Worm (Caenorhabditis elegans) whole organism, mixed stage, embryonic: ENCODE data around the gene Y71G10AR.4.

Source experiments
- M03D4.4 ChIP-seq: sonication (generic microtip); optimal IDR thresholded peaks from 2 replicates; lab custom pipeline; 2017; ENCODE audit warnings: mild to moderate bottlenecking, missing genetic modification characterization, missing compliant biosample characterization
- bed-3 ChIP-seq: fragments of 200-800 bp; sonication (Bioruptor generic); optimal IDR thresholded peaks from 3 replicates; lab custom pipeline; 2018; ENCODE audit warnings: mild to moderate bottlenecking, missing genetic modification characterization, moderate library complexity, missing compliant biosample characterization
- blmp-1 ChIP-seq: fragments of 150-350 bp; optimal IDR thresholded peaks from 2 replicates; lab custom pipeline; 2014; ENCODE audit warnings: missing biosample characterization, missing genetic modification characterization
- ceh-39 ChIP-seq: fragments of 150-350 bp; optimal IDR thresholded peaks from 2 replicates; lab custom pipeline; 2014; ENCODE audit warnings: missing biosample characterization, missing genetic modification characterization
- ceh-43 ChIP-seq: fragments of 200-800 bp; sonication (Bioruptor generic); optimal IDR thresholded peaks from 2 replicates; lab custom pipeline; 2018; ENCODE audit warnings: mild to moderate bottlenecking, missing genetic modification characterization, moderate library complexity, missing compliant biosample characterization
- ceh-83 ChIP-seq: fragments of 200-800 bp; sonication (Bioruptor generic); optimal IDR thresholded peaks from 2 replicates; lab custom pipeline; 2018; ENCODE audit warnings: mild to moderate bottlenecking, missing genetic modification characterization, missing compliant biosample characterization
- ces-1 ChIP-seq: fragments of 150-350 bp; optimal IDR thresholded peaks from 2 replicates; lab custom pipeline; 2014; ENCODE audit warnings: missing biosample characterization, missing genetic modification reagents, missing genetic modification characterization
- elt-1 ChIP-seq: sonication (generic microtip); optimal IDR thresholded peaks from 2 replicates; lab custom pipeline; 2017; ENCODE audit warnings: missing genetic modification characterization, mild to moderate bottlenecking, missing compliant biosample characterization, antibody characterized with exemption, moderate library complexity, borderline replicate concordance; ENCODE audit not compliant: insufficient read depth
- elt-3 ChIP-seq: fragments of 150-350 bp; optimal IDR thresholded peaks from 2 replicates; lab custom pipeline; 2014; ENCODE audit warnings: missing biosample characterization, missing genetic modification characterization
- flh-1 ChIP-seq: fragments of 200-800 bp; sonication (Bioruptor generic); optimal IDR thresholded peaks from 2 replicates; lab custom pipeline; 2018; ENCODE audit warnings: mild to moderate bottlenecking, missing genetic modification characterization, moderate library complexity, missing compliant biosample characterization
- ham-2 ChIP-seq: fragments of 200-800 bp; sonication (Bioruptor generic); optimal IDR thresholded peaks from 2 replicates; lab custom pipeline; 2018; ENCODE audit warnings: mild to moderate bottlenecking, missing genetic modification characterization, missing compliant biosample characterization
- hlh-1 ChIP-seq: fragments of 150-350 bp; optimal IDR thresholded peaks from 2 replicates; lab custom pipeline; 2014; ENCODE audit warnings: missing biosample characterization, missing genetic modification reagents, missing genetic modification characterization
- lin-13 ChIP-seq: fragments of 150-350 bp; optimal IDR thresholded peaks from 2 replicates; lab custom pipeline; 2014; ENCODE audit warnings: missing biosample characterization, missing genetic modification characterization
- lin-32 ChIP-seq: fragments of 200-800 bp; sonication (Bioruptor generic); optimal IDR thresholded peaks from 2 replicates; lab custom pipeline; 2018; ENCODE audit warnings: mild to moderate bottlenecking, missing genetic modification characterization, missing compliant biosample characterization
- lsy-2 ChIP-seq: fragments of 150-350 bp; optimal IDR thresholded peaks from 2 replicates; lab custom pipeline; 2014; ENCODE audit warnings: missing biosample characterization, missing genetic modification characterization
- mab-5 ChIP-seq: fragments of 150-350 bp; optimal IDR thresholded peaks from 2 replicates; lab custom pipeline; 2014; ENCODE audit warnings: missing biosample characterization, missing genetic modification characterization
- mls-2 ChIP-seq: sonication (generic microtip); optimal IDR thresholded peaks from 2 replicates; lab custom pipeline; 2016; ENCODE audit warnings: mild to moderate bottlenecking, missing genetic modification characterization, moderate library complexity, missing compliant biosample characterization
- nhr-12 ChIP-seq: fragments of 150-350 bp; optimal IDR thresholded peaks from 2 replicates; lab custom pipeline; 2014; ENCODE audit warnings: missing biosample characterization, missing genetic modification characterization
- nhr-2 ChIP-seq: fragments of 150-350 bp; optimal IDR thresholded peaks from 2 replicates; lab custom pipeline; 2014; ENCODE audit warnings: missing biosample characterization, missing genetic modification characterization
- nhr-237 ChIP-seq: fragments of 150-350 bp; optimal IDR thresholded peaks from 2 replicates; lab custom pipeline; 2014; ENCODE audit warnings: missing biosample characterization, missing genetic modification characterization
- nhr-28 ChIP-seq: fragments of 150-350 bp; optimal IDR thresholded peaks from 2 replicates; lab custom pipeline; 2014; ENCODE audit warnings: missing biosample characterization, missing genetic modification characterization
- nhr-76 ChIP-seq: sonication (generic microtip); optimal IDR thresholded peaks from 2 replicates; lab custom pipeline; 2017; ENCODE audit warnings: missing biosample characterization, missing genetic modification characterization
- sem-2 ChIP-seq: fragments of 200-800 bp; sonication (Bioruptor generic); optimal IDR thresholded peaks from 2 replicates; lab custom pipeline; 2018; ENCODE audit warnings: mild to moderate bottlenecking, missing genetic modification characterization, missing compliant biosample characterization
- snpc-4 ChIP-seq: fragments of 150-350 bp; optimal IDR thresholded peaks from 2 replicates; lab custom pipeline; 2014; ENCODE audit warnings: missing biosample characterization, missing genetic modification characterization
- sptf-1 ChIP-seq: sonication (generic microtip); optimal IDR thresholded peaks from 2 replicates; lab custom pipeline; 2017; ENCODE audit warnings: mild to moderate bottlenecking, missing genetic modification characterization, moderate library complexity, missing compliant biosample characterization
- tbx-8 ChIP-seq: fragments of 200-800 bp; sonication (Bioruptor generic); optimal IDR thresholded peaks from 2 replicates; lab custom pipeline; 2018; ENCODE audit warnings: mild to moderate bottlenecking, missing genetic modification characterization, moderate library complexity, missing compliant biosample characterization
- unc-120 ChIP-seq: sonication (generic microtip); optimal IDR thresholded peaks from 2 replicates; lab custom pipeline; 2017; ENCODE audit warnings: missing genetic modification characterization, missing compliant biosample characterization; ENCODE audit not compliant: poor library complexity, severe bottlenecking
- unc-39 ChIP-seq: fragments of 150-350 bp; optimal IDR thresholded peaks from 2 replicates; lab custom pipeline; 2014; ENCODE audit warnings: missing biosample characterization, missing genetic modification characterization
- unc-62 ChIP-seq: fragments of 150-350 bp; optimal IDR thresholded peaks from 2 replicates; lab custom pipeline; 2014; ENCODE audit warnings: missing biosample characterization, missing genetic modification reagents, missing genetic modification characterization
- zip-8 ChIP-seq: fragments of 150-350 bp; optimal IDR thresholded peaks from 2 replicates; lab custom pipeline; 2014; ENCODE audit warnings: missing biosample characterization, missing genetic modification characterization
- ztf-11 ChIP-seq: fragments of 150-350 bp; optimal IDR thresholded peaks from 2 replicates; lab custom pipeline; 2014; ENCODE audit warnings: missing biosample characterization, missing genetic modification characterization

The Y71G10AR.4 gene

ce11 chrIV:2220147-2220546 is 21.3 kb downstream of the Y71G10AR.4 start:
- TF ChIP-seq ces-1 (GFP tag; lab: Kevin White, UChicago) (no peak), ztf-11 (tag; lab: Kevin White, UChicago) (no peak)

DNA sequence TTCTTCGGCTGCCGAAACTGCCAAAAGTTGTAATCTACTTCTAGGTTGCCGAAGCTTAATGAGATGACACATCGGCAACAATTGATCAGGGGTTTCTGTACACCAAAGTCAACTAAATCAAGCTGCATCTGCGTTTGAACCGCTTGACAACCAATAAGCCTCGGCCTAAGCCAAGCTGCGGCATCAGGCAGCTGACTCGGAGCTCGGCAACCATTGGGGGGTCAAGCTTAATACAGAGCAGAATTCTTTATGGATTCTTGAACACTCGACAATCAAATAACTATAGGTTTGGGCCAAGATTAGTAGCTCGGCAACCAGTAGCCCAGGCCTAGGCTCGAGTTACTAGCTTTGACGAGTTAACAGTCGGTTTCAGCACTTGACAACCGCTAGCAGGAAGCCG is 22.1 kb downstream of the Y71G10AR.4 start:
- TF ChIP-seq lin-13 (tag; lab: Kevin White, UChicago), result no peak
- no peak for TF ChIP-seq elt-3 (tag; lab: Kevin White, UChicago)
- TF ChIP-seq nhr-28 (tag; lab: Kevin White, UChicago), result no peak
- TF ChIP-seq zip-8, result no peak
- no peak for TF ChIP-seq hlh-1
- TF ChIP-seq nhr-2, result no peak
- no peak for TF ChIP-seq flh-1 (GFP tag; lab: Kevin White, UChicago)
- no peak for TF ChIP-seq bed-3
- no peak for TF ChIP-seq blmp-1 (tag; lab: Kevin White, UChicago)
- no peak for TF ChIP-seq nhr-76 (tag; lab: Kevin White, UChicago)
- TF ChIP-seq, all 35 proteins: peak for 0

DNA sequence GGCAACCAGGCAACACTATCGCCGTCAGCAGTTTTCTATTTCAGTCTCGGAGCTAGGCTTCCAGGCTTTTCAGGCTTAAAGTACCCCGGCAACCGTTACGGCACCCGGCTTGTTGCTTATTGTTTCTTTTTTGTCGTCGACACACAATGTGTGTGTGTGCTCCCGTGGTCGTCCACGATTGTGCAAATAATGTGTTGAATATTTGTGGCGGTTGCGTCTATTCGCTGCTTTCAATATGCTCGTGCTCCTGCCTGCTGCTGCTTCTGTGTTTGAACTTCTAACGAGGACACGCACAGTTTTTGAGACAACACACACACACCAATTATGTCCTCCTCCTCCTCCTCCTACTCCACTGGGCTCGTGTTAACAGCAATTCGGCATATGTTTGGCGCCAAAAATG is 22.5 kb downstream of the Y71G10AR.4 start:
- TF ChIP-seq lin-13 (tag; lab: Kevin White, UChicago), result no peak
- TF ChIP-seq ceh-43 (GFP tag; lab: Kevin White, UChicago), result peak; percentile 41

DNA sequence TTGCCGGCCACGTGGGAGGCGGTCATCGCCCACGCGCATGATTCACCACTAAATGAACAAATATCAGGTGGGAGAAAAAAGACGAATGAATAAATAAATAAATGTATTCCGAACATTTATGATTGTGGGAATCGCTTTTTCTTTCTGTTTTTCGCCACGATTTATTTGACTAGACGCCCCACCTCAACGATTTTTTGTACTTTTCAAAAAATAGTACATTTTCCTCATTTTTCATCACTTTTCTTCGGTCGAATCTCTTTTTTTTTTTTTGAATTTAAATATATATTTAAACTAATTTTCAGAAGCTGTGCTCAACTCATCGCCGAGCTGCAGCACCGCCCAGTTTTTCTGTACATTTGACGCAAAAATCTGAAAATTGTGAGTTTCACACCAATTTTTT is 23.7 kb downstream of the Y71G10AR.4 start, which contains the start of gene fnip-2:
Gene fnip-2 (plus strand): TSS at position 301 of the 400 bp plus-strand sequence.
- no peak for TF ChIP-seq lin-32
- no peak for TF ChIP-seq hlh-1
- TF ChIP-seq nhr-76 (tag; lab: Kevin White, UChicago), result no peak
- no peak for TF ChIP-seq elt-1 (tag; lab: Kevin White, UChicago)
- TF ChIP-seq ztf-11 (tag; lab: Kevin White, UChicago), result no peak
- TF ChIP-seq sptf-1 (tag; lab: Kevin White, UChicago), result no peak
- TF ChIP-seq M03D4.4 (tag; lab: Kevin White, UChicago), result no peak
- TF ChIP-seq zip-8, result no peak
- TF ChIP-seq bed-3, result no peak
- no peak for TF ChIP-seq ceh-83 (GFP tag; lab: Kevin White, UChicago)
- TF ChIP-seq flh-1 (GFP tag; lab: Kevin White, UChicago), result no peak

ce11 chrIV:2223144-2223543 is 24.3 kb downstream of the Y71G10AR.4 start:
- TF ChIP-seq ham-2 (GFP tag; lab: Kevin White, UChicago) (no peak), elt-3 (tag; lab: Kevin White, UChicago) (no peak), ces-1 (GFP tag; lab: Kevin White, UChicago) (no peak), elt-1 (tag; lab: Kevin White, UChicago) (no peak), mab-5 (tag; lab: Kevin White, UChicago) (no peak), lin-13 (tag; lab: Kevin White, UChicago) (no peak), nhr-12 (no peak)

ce11 chrIV:2223685-2224084 is 24.8 kb downstream of the Y71G10AR.4 start:
- TF ChIP-seq ces-1 (GFP tag; lab: Kevin White, UChicago) (no peak), sptf-1 (tag; lab: Kevin White, UChicago) (no peak), M03D4.4 (tag; lab: Kevin White, UChicago) (no peak), lsy-2 (no peak), snpc-4 (tag; lab: Kevin White, UChicago) (no peak), nhr-76 (tag; lab: Kevin White, UChicago) (no peak), zip-8 (peak; percentile 93)

- TF ChIP-seq snpc-4 (tag; lab: Kevin White, UChicago), result no peak
- TF ChIP-seq hlh-1, result no peak
- no peak for TF ChIP-seq ham-2 (GFP tag; lab: Kevin White, UChicago)
- TF ChIP-seq mls-2, result no peak
Observed at ce11 chrIV:2228678-2229077, 29.8 kb downstream of the Y71G10AR.4 start.

- no peak for TF ChIP-seq snpc-4 (tag; lab: Kevin White, UChicago)
- no peak for TF ChIP-seq mab-5 (tag; lab: Kevin White, UChicago)
- TF ChIP-seq nhr-237, result no peak
- no peak for TF ChIP-seq sptf-1 (tag; lab: Kevin White, UChicago)
- TF ChIP-seq unc-62, result no peak
- no peak for TF ChIP-seq lin-32
- no peak for TF ChIP-seq nhr-76 (tag; lab: Kevin White, UChicago)
- no peak for TF ChIP-seq sem-2 (GFP tag; lab: Kevin White, UChicago)
- no peak for TF ChIP-seq unc-120 (tag; lab: Kevin White, UChicago)
- no peak for TF ChIP-seq nhr-2
- TF ChIP-seq unc-39 (tag; lab: Kevin White, UChicago), result no peak
- no peak for TF ChIP-seq bed-3
- no peak for TF ChIP-seq ceh-39 (tag; lab: Kevin White, UChicago)
- no peak for TF ChIP-seq flh-1 (GFP tag; lab: Kevin White, UChicago)
- no peak for TF ChIP-seq hlh-1
- no peak for TF ChIP-seq nhr-28 (tag; lab: Kevin White, UChicago)
- no peak for TF ChIP-seq zip-8
- no peak for TF ChIP-seq tbx-8 (GFP tag; lab: Kevin White, UChicago)
- TF ChIP-seq M03D4.4 (tag; lab: Kevin White, UChicago), result no peak
Observed at ce11 chrIV:2235983-2236382, 37.1 kb downstream of the Y71G10AR.4 start.
